Worm (Caenorhabditis elegans) whole organism, young adult: ENCODE data around the gene osta-3.

Experiments used
- B0035.1 ChIP-seq: sonication (generic microtip); optimal IDR thresholded peaks from 2 replicates; lab custom pipeline; 2016; ENCODE audit warnings: missing genetic modification characterization, mild to moderate bottlenecking, missing compliant biosample characterization, missing genotype, missing genetic modification reagents
- F49E8.2 ChIP-seq: sonication (generic microtip); optimal IDR thresholded peaks from 3 replicates; lab custom pipeline; 2017; ENCODE audit warnings: missing genetic modification characterization, mild to moderate bottlenecking, missing compliant biosample characterization, antibody characterized with exemption, moderate library complexity; ENCODE audit not compliant: insufficient read depth
- F57A8.1 ChIP-seq: fragments of 200-800 bp; sonication (Bioruptor generic); optimal IDR thresholded peaks from 2 replicates; lab custom pipeline; 2018; ENCODE audit warnings: mild to moderate bottlenecking, missing genetic modification characterization, moderate library complexity, missing compliant biosample characterization
- T26A5.8 ChIP-seq: sonication (generic microtip); optimal IDR thresholded peaks from 2 replicates; lab custom pipeline; 2016; ENCODE audit warnings: missing genetic modification characterization, missing compliant biosample characterization
- Y53G8AR.9 ChIP-seq: fragments of 200-800 bp; sonication (Bioruptor generic); conservative IDR thresholded peaks from 2 replicates; pipeline ENCODE4 v1.3.6; 2022; ENCODE audit warnings: missing genetic modification reagents, missing genetic modification characterization, missing compliant biosample characterization
- ZK185.1 ChIP-seq: sonication (generic microtip); optimal IDR thresholded peaks from 2 replicates; lab custom pipeline; 2016; ENCODE audit warnings: mild to moderate bottlenecking, missing genetic modification characterization, missing compliant biosample characterization; ENCODE audit not compliant: poor library complexity, severe bottlenecking
- aptf-3 ChIP-seq: fragments of 200-800 bp; sonication (Bioruptor generic); IDR thresholded peaks from 2 replicates; pipeline ENCODE4 v1.3.6; 2022; ENCODE audit warnings: missing genetic modification characterization, missing compliant biosample characterization
- atf-7 ChIP-seq: sonication (generic microtip); optimal IDR thresholded peaks from 2 replicates; lab custom pipeline; 2017; ENCODE audit warnings: mild to moderate bottlenecking, missing genetic modification characterization, missing compliant biosample characterization
- attf-3 ChIP-seq: fragments of 200-800 bp; sonication (Bioruptor generic); conservative IDR thresholded peaks from 2 replicates; pipeline ENCODE4 v1.3.6; 2022; ENCODE audit warnings: missing genetic modification reagents, missing genetic modification characterization, missing compliant biosample characterization
- attf-5 ChIP-seq: fragments of 200-800 bp; sonication (Bioruptor generic); optimal IDR thresholded peaks from 2 replicates; lab custom pipeline; 2018; ENCODE audit warnings: mild to moderate bottlenecking, missing genetic modification characterization, missing compliant biosample characterization
- attf-6 ChIP-seq: fragments of 200-800 bp; sonication (Bioruptor generic); IDR thresholded peaks from 2 replicates; pipeline ENCODE4 v1.3.6; 2022; ENCODE audit warnings: missing genetic modification reagents, missing genetic modification characterization, missing compliant biosample characterization
- bed-1 ChIP-seq: fragments of 200-800 bp; sonication (Bioruptor generic); IDR thresholded peaks from 2 replicates; pipeline ENCODE4 v1.3.6; 2022; ENCODE audit warnings: missing genetic modification reagents, missing genetic modification characterization, missing compliant biosample characterization
- bed-2 ChIP-seq: fragments of 200-800 bp; sonication (Bioruptor generic); IDR thresholded peaks from 2 replicates; pipeline ENCODE4 v1.3.6; 2022; ENCODE audit warnings: missing genetic modification reagents, missing genetic modification characterization, missing compliant biosample characterization
- cebp-1 ChIP-seq, 2 experiments: fragments of 200-800 bp in 1 of 2; sonication (Bioruptor generic) in 1 of 2; sonication (generic microtip) in 1 of 2; IDR thresholded peaks in 1 of 2; optimal IDR thresholded peaks in 1 of 2; 2 replicates each; pipeline versions ENCODE4 v1.3.6 to Lab custom; 2017 to 2022; ENCODE audit warnings: missing compliant biosample characterization in 2 of 2, missing genetic modification characterization in 2 of 2, mild to moderate bottlenecking in 1 of 2, missing genetic modification reagents in 1 of 2, moderate library complexity in 1 of 2
- ceh-58 ChIP-seq: fragments of 200-800 bp; sonication (Bioruptor generic); IDR thresholded peaks from 2 replicates; pipeline ENCODE4 v1.3.6; 2022; ENCODE audit warnings: missing genetic modification characterization, missing compliant biosample characterization
- ceh-91 ChIP-seq: fragments of 200-800 bp; sonication (Bioruptor generic); IDR thresholded peaks from 2 replicates; pipeline ENCODE4 v1.3.6; 2022; ENCODE audit warnings: missing genetic modification reagents, missing genetic modification characterization, missing compliant biosample characterization
- dox-1 ChIP-seq: fragments of 200-800 bp; sonication (Bioruptor generic); IDR thresholded peaks from 2 replicates; pipeline ENCODE4 v1.3.6; 2022; ENCODE audit warnings: missing genetic modification reagents, missing genetic modification characterization, missing compliant biosample characterization
- dpff-1 ChIP-seq: sonication (generic microtip); optimal IDR thresholded peaks from 2 replicates; lab custom pipeline; 2017; ENCODE audit warnings: mild to moderate bottlenecking, missing genetic modification characterization, missing compliant biosample characterization
- dpl-1 ChIP-seq: fragments of 150-350 bp; optimal IDR thresholded peaks from 2 replicates; lab custom pipeline; 2014; ENCODE audit warnings: missing biosample characterization, missing genetic modification reagents, missing genetic modification characterization
- efl-1 ChIP-seq: fragments of 150-350 bp; optimal IDR thresholded peaks from 2 replicates; lab custom pipeline; 2014; ENCODE audit warnings: missing biosample characterization, missing genetic modification reagents, missing genetic modification characterization
- gei-17 ChIP-seq: fragments of 200-800 bp; sonication (Bioruptor generic); optimal IDR thresholded peaks from 2 replicates; lab custom pipeline; 2018; ENCODE audit warnings: mild to moderate bottlenecking, missing genetic modification characterization, missing compliant biosample characterization
- hlh-12 ChIP-seq: sonication (generic microtip); optimal IDR thresholded peaks from 2 replicates; lab custom pipeline; 2016; ENCODE audit warnings: missing genetic modification characterization, missing compliant biosample characterization
- lin-26 ChIP-seq: fragments of 200-800 bp; sonication (Bioruptor generic); IDR thresholded peaks from 2 replicates; pipeline ENCODE4 v1.3.6; 2022; ENCODE audit warnings: missing genetic modification reagents, missing genetic modification characterization, missing compliant biosample characterization
- lin-35 ChIP-seq, 3 experiments: fragments of 150-350 bp in 2 of 3; sonication (generic microtip) in 1 of 3; optimal IDR thresholded peaks; 2 replicates each; lab custom pipeline; 2014 to 2018; ENCODE audit warnings: missing biosample characterization in 3 of 3, missing genetic modification characterization in 3 of 3, missing genetic modification reagents in 3 of 3
- lin-40 ChIP-seq: sonication (generic microtip); optimal IDR thresholded peaks from 2 replicates; lab custom pipeline; 2016; ENCODE audit warnings: missing genetic modification characterization, mild to moderate bottlenecking, missing compliant biosample characterization, missing genotype, missing genetic modification reagents
- madf-3 ChIP-seq: fragments of 200-800 bp; sonication (Bioruptor generic); IDR thresholded peaks from 2 replicates; pipeline ENCODE4 v1.3.6; 2022; ENCODE audit warnings: missing genetic modification reagents, missing genetic modification characterization, missing compliant biosample characterization
- mel-28 ChIP-seq: sonication (generic microtip); optimal IDR thresholded peaks from 2 replicates; lab custom pipeline; 2016; ENCODE audit warnings: borderline replicate concordance, mild to moderate bottlenecking, missing genetic modification characterization, missing compliant biosample characterization
- nhr-80 ChIP-seq: sonication (generic microtip); optimal IDR thresholded peaks from 2 replicates; lab custom pipeline; 2016; ENCODE audit warnings: missing genetic modification characterization, missing compliant biosample characterization
- pha-4 ChIP-seq: fragments of 150-350 bp; sonication (generic microtip); optimal IDR thresholded peaks from 2 replicates; lab custom pipeline; 2014; ENCODE audit warnings: missing biosample characterization, missing genetic modification reagents, missing genetic modification characterization
- sdz-38 ChIP-seq: sonication (generic microtip); optimal IDR thresholded peaks from 2 replicates; lab custom pipeline; 2016; ENCODE audit warnings: missing genotype, missing genetic modification characterization, missing compliant biosample characterization
- snpc-1.3 ChIP-seq: sonication (generic microtip); optimal IDR thresholded peaks from 2 replicates; lab custom pipeline; 2017; ENCODE audit warnings: missing genetic modification characterization, mild to moderate bottlenecking, missing compliant biosample characterization, antibody characterized with exemption, moderate library complexity, missing genotype, missing genetic modification reagents; ENCODE audit not compliant: insufficient read depth
- snpc-4 ChIP-seq, 5 experiments: fragments of 150-350 bp in 1 of 5; sonication (generic microtip) in 4 of 5; optimal IDR thresholded peaks; 2 replicates each; lab custom pipeline; 2014 to 2018; ENCODE audit warnings: missing genetic modification characterization in 5 of 5, missing biosample characterization in 3 of 5, antibody characterized with exemption in 2 of 5, mild to moderate bottlenecking in 2 of 5, missing compliant biosample characterization in 2 of 5, missing genotype in 2 of 5, moderate library complexity in 2 of 5, missing genetic modification reagents in 1 of 5
- somi-1 ChIP-seq: fragments of 200-800 bp; sonication (Bioruptor generic); optimal IDR thresholded peaks from 2 replicates; lab custom pipeline; 2018; ENCODE audit warnings: mild to moderate bottlenecking, missing genetic modification characterization, missing compliant biosample characterization
- xnd-1 ChIP-seq: sonication (generic microtip); optimal IDR thresholded peaks from 2 replicates; lab custom pipeline; 2016; ENCODE audit warnings: missing genotype, missing genetic modification reagents, missing genetic modification characterization, missing compliant biosample characterization
- zim-3 ChIP-seq: sonication (generic microtip); optimal IDR thresholded peaks from 2 replicates; lab custom pipeline; 2017; ENCODE audit warnings: mild to moderate bottlenecking, missing genetic modification characterization, moderate library complexity, missing compliant biosample characterization
- ztf-22 ChIP-seq: fragments of 200-800 bp; sonication (Bioruptor generic); optimal IDR thresholded peaks from 2 replicates; lab custom pipeline; 2018; ENCODE audit warnings: mild to moderate bottlenecking, missing genetic modification characterization, moderate library complexity, missing compliant biosample characterization
- ztf-25 ChIP-seq: fragments of 200-800 bp; sonication (Bioruptor generic); IDR thresholded peaks from 2 replicates; pipeline ENCODE4 v1.3.6; 2022; ENCODE audit warnings: missing genetic modification reagents, missing genetic modification characterization, missing compliant biosample characterization
- ztf-26 ChIP-seq: sonication (generic microtip); optimal IDR thresholded peaks from 2 replicates; lab custom pipeline; 2017; ENCODE audit warnings: missing genetic modification characterization, missing compliant biosample characterization

Gene osta-3

ce11 chrII:14838596-14839215, 26.4 kb downstream of the osta-3 start:
- TF ChIP-seq nhr-80 (tag; lab: Kevin White, UChicago): peak; percentile 46
- TF ChIP-seq snpc-4 (GFP tag; optimal IDR thresholded peaks at IDR 0.05; lab: Kevin White, UChicago): no peak
- peak in 3 of 4 experiments; percentile 47 to 76 (median 59) for TF ChIP-seq snpc-4 (tag; optimal IDR thresholded peaks at IDR 0.05; lab: Kevin White, UChicago)
- TF ChIP-seq ztf-26 (tag; lab: Kevin White, UChicago): peak; percentile 16
- TF ChIP-seq lin-40 (tag; lab: Kevin White, UChicago): peak; percentile 51
- TF ChIP-seq dpff-1: no peak
- TF ChIP-seq aptf-3: no peak
- no peak for TF ChIP-seq sdz-38
- TF ChIP-seq madf-3 (GFP tag; lab: Robert Waterston, UW): no peak
- TF ChIP-seq atf-7: no peak
- TF ChIP-seq zim-3: no peak
- TF ChIP-seq lin-35 (GFP tag; optimal IDR thresholded peaks at IDR 0.05; lab: Kevin White, UChicago): no peak
- no peak for TF ChIP-seq attf-3 (GFP tag; lab: Robert Waterston, UW)
- no peak for TF ChIP-seq cebp-1 (GFP tag; IDR thresholded peaks at IDR 0.05; lab: Robert Waterston, UW)
- TF ChIP-seq cebp-1 (tag; optimal IDR thresholded peaks at IDR 0.05; lab: Kevin White, UChicago): no peak

DNA sequence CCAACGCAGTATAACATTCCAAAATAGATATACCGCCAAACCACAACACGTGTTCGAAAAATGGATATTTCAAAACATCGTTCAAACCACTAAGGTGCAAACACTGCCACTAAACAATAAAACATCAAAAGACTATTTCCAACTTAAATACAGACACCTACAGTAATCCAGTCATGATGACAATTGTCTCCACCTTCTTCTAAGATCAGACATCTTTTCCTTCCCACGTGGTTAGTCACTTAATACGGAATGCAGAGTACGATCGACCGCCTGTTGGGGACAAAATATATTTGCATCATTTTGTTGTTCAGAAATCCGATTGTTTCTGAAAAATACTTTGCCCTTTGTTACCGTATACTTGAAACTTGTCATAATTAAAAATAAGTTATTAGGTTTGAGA, 28.9 kb downstream of the osta-3 start:
- TF ChIP-seq T26A5.8 (tag; lab: Kevin White, UChicago): no peak
- TF ChIP-seq atf-7: no peak
- TF ChIP-seq pha-4: no peak
- TF ChIP-seq ceh-58 (GFP tag; lab: Robert Waterston, UW): no peak
- TF ChIP-seq attf-5 (GFP tag; lab: Kevin White, UChicago): no peak
- no peak for TF ChIP-seq B0035.1 (tag; lab: Kevin White, UChicago)
- no peak for TF ChIP-seq xnd-1 (tag; lab: Kevin White, UChicago)
- no peak for TF ChIP-seq F49E8.2 (tag; lab: Kevin White, UChicago)
- no peak for TF ChIP-seq dox-1 (GFP tag; lab: Robert Waterston, UW)
- TF ChIP-seq, all 124 proteins: peak for 0

DNA sequence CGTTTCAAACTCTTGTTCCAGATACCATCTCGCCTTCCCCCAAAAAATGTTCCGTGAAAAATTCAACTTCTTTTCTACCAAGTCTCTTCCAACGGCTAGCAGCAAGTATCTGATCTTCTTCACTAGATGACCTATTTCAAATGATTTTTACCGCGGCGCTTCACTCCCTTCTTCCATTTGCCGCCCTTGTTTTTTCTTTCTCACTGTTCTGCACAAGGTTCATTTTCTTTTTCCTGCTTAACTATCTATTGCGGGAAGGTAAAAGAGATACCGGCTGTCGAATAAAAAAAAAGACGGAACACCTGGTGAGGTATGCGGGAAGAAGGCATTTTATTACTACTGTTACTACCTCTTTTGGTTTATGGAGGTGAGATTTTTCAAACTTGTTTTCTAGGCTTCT, 30.7 kb downstream of the osta-3 start, which contains the start of gene cdh-7:
Gene cdh-7, plus strand, starts transcription at position 214 of the 400 bp plus-strand sequence.
- no peak for TF ChIP-seq attf-6 (GFP tag; lab: Robert Waterston, UW)
- TF ChIP-seq ztf-25: no peak
- TF ChIP-seq ZK185.1 (tag; lab: Kevin White, UChicago): no peak
- TF ChIP-seq F49E8.2 (tag; lab: Kevin White, UChicago): no peak
- TF ChIP-seq ceh-91 (GFP tag; lab: Robert Waterston, UW): no peak
- TF ChIP-seq ztf-22 (GFP tag; lab: Kevin White, UChicago): no peak
- TF ChIP-seq gei-17 (GFP tag; lab: Kevin White, UChicago): no peak
- no peak for TF ChIP-seq dox-1 (GFP tag; lab: Robert Waterston, UW)
- TF ChIP-seq Y53G8AR.9: no peak
- no peak for TF ChIP-seq bed-1 (GFP tag; lab: Robert Waterston, UW)
- no peak for TF ChIP-seq snpc-1.3

- TF ChIP-seq F57A8.1 (GFP tag; lab: Kevin White, UChicago): no peak
- TF ChIP-seq Y53G8AR.9: no peak
- no peak for TF ChIP-seq lin-26 (GFP tag; lab: Robert Waterston, UW)
- no peak for TF ChIP-seq somi-1
- no peak for TF ChIP-seq dpl-1 (GFP tag; lab: Kevin White, UChicago)
- TF ChIP-seq F49E8.2 (tag; lab: Kevin White, UChicago): no peak
- no peak for TF ChIP-seq hlh-12 (tag; lab: Kevin White, UChicago)
- no peak for TF ChIP-seq efl-1 (GFP tag; lab: Kevin White, UChicago)
- no peak for TF ChIP-seq mel-28 (tag; lab: Kevin White, UChicago)
- TF ChIP-seq bed-2: no peak
Observed at ce11 chrII:14844253-14844652, 31.9 kb downstream of the osta-3 start.
